Fruit fly (Drosophila melanogaster) whole organism, embryonic: ENCODE measurements around the gene CG34008.

Source experiments
- ATbp ChIP-seq: fragments of 200-800 bp; sonication (Bioruptor generic); optimal IDR thresholded peaks from 2 replicates; lab custom pipeline; 2017; ENCODE audit warnings: missing biosample characterization, mild to moderate bottlenecking, missing genetic modification characterization, missing genetic modification reagents
- C15 ChIP-seq: fragments of 200-800 bp; sonication (Bioruptor generic); IDR thresholded peaks from 3 replicates; pipeline ENCODE4 v1.3.6; 2022; ENCODE audit warnings: missing biosample characterization, missing genetic modification characterization
- CG11695 ChIP-seq: fragments of 200-800 bp; sonication (Bioruptor generic); IDR thresholded peaks from 3 replicates; pipeline ENCODE4 v1.3.6; 2022; ENCODE audit warnings: missing biosample characterization, missing genetic modification characterization
- CG13287 ChIP-seq: fragments of 200-800 bp; sonication (Bioruptor generic); IDR thresholded peaks from 2 replicates; pipeline ENCODE4 v1.3.6; 2022; ENCODE audit warnings: missing biosample characterization, missing genetic modification characterization; ENCODE audit not compliant: partially characterized antibody
- CG16815 ChIP-seq: fragments of 200-800 bp; sonication (Bioruptor generic); optimal IDR thresholded peaks from 3 replicates; lab custom pipeline; 2017; ENCODE audit warnings: missing biosample characterization, mild to moderate bottlenecking, missing genetic modification characterization
- CG17612 ChIP-seq: fragments of 200-800 bp; sonication (Bioruptor generic); IDR thresholded peaks from 2 replicates; pipeline ENCODE4 v1.3.6; 2022; ENCODE audit warnings: missing biosample characterization, missing genetic modification characterization
- CG18262 ChIP-seq: fragments of 200-800 bp; optimal IDR thresholded peaks from 3 replicates; lab custom pipeline; 2019; ENCODE audit warnings: missing biosample characterization, mild to moderate bottlenecking, missing genetic modification characterization, moderate library complexity
- CG18599 ChIP-seq: fragments of 200-800 bp; sonication (Bioruptor generic); optimal IDR thresholded peaks from 3 replicates; lab custom pipeline; 2017; ENCODE audit warnings: missing biosample characterization, missing genetic modification characterization, mild to moderate bottlenecking, moderate library complexity, missing genetic modification reagents
- CG18619 ChIP-seq: fragments of 200-800 bp; sonication (Bioruptor generic); optimal IDR thresholded peaks from 3 replicates; lab custom pipeline; 2017; ENCODE audit warnings: missing biosample characterization, mild to moderate bottlenecking, missing genetic modification characterization
- CG2199 ChIP-seq: fragments of 200-800 bp; sonication (Bioruptor generic); IDR thresholded peaks from 3 replicates; pipeline ENCODE4 v1.3.6; 2022; ENCODE audit warnings: missing biosample characterization, missing genetic modification characterization
- CG30431 ChIP-seq: fragments of 200-800 bp; sonication (Bioruptor generic); optimal IDR thresholded peaks from 2 replicates; lab custom pipeline; 2017; ENCODE audit warnings: missing biosample characterization, missing genetic modification characterization
- CG3407 ChIP-seq: fragments of 200-800 bp; sonication (Bioruptor generic); optimal IDR thresholded peaks from 2 replicates; lab custom pipeline; 2018; ENCODE audit warnings: missing biosample characterization, mild to moderate bottlenecking, missing genetic modification characterization
- CG4360 ChIP-seq: fragments of 200-800 bp; sonication (Bioruptor generic); IDR thresholded peaks from 2 replicates; pipeline ENCODE4 v1.3.6; 2022; ENCODE audit warnings: missing biosample characterization, missing genetic modification characterization
- CG4820 ChIP-seq: fragments of 200-800 bp; sonication (Bioruptor generic); optimal IDR thresholded peaks from 3 replicates; lab custom pipeline; 2016; ENCODE audit warnings: missing biosample characterization, missing genetic modification characterization
- CG7786 ChIP-seq: fragments of 200-800 bp; sonication (Bioruptor generic); optimal IDR thresholded peaks from 2 replicates; lab custom pipeline; 2016; ENCODE audit warnings: missing biosample characterization, missing genetic modification characterization
- D ChIP-seq, 2 experiments: fragments of 200-800 bp in 1 of 2; fragments of >200 bp in 1 of 2; sonication (Bioruptor generic) in 1 of 2; optimal IDR thresholded peaks; 2 replicates in 1 of 2; 3 replicates in 1 of 2; lab custom pipeline; 2017; ENCODE audit warnings: mild to moderate bottlenecking in 1 of 2, missing biosample characterization in 1 of 2, missing genetic modification characterization in 1 of 2, missing genetic modification reagents in 1 of 2
- D19A ChIP-seq: fragments of 200-800 bp; optimal IDR thresholded peaks from 3 replicates; lab custom pipeline; 2019; ENCODE audit warnings: missing biosample characterization, mild to moderate bottlenecking, missing genetic modification characterization, moderate library complexity
- Dad ChIP-seq: fragments of 200-800 bp; sonication (Bioruptor generic); optimal IDR thresholded peaks from 3 replicates; lab custom pipeline; 2016; ENCODE audit warnings: missing biosample characterization, missing genetic modification characterization
- E2f1 ChIP-seq: fragments of 200-800 bp; sonication (Bioruptor generic); IDR thresholded peaks from 2 replicates; pipeline ENCODE4 v1.3.6; 2022; ENCODE audit warnings: missing biosample characterization, missing genetic modification characterization
- Fer2 ChIP-seq: fragments of 200-800 bp; sonication (Bioruptor generic); optimal IDR thresholded peaks from 2 replicates; lab custom pipeline; 2018; ENCODE audit warnings: missing biosample characterization, mild to moderate bottlenecking, missing genetic modification characterization, moderate library complexity
- Lhr ChIP-seq: fragments of 200-800 bp; sonication (Bioruptor generic); optimal IDR thresholded peaks from 3 replicates; lab custom pipeline; 2017; ENCODE audit warnings: mild to moderate bottlenecking, missing biosample characterization, missing genetic modification reagents, missing genetic modification characterization
- Lim3 ChIP-seq: fragments of 200-800 bp; sonication (Bioruptor generic); IDR thresholded peaks from 2 replicates; pipeline ENCODE4 v1.3.6; 2022; ENCODE audit warnings: missing biosample characterization, missing genetic modification characterization
- MBD-R2 ChIP-seq: fragments of 200-800 bp; sonication (Bioruptor generic); IDR thresholded peaks from 2 replicates; pipeline ENCODE4 v1.3.6; 2022; ENCODE audit warnings: missing biosample characterization, missing genetic modification characterization
- Neu2 ChIP-seq: fragments of 200-800 bp; sonication (Bioruptor generic); optimal IDR thresholded peaks from 3 replicates; lab custom pipeline; 2016; ENCODE audit warnings: missing biosample characterization, missing genetic modification characterization, borderline replicate concordance
- Oaz ChIP-seq: fragments of 200-800 bp; sonication (Bioruptor generic); IDR thresholded peaks from 2 replicates; pipeline ENCODE4 v1.3.6; 2022; ENCODE audit warnings: missing biosample characterization, missing genetic modification characterization
- bowl ChIP-seq: fragments of 200-800 bp; sonication (Bioruptor generic); IDR thresholded peaks from 2 replicates; pipeline ENCODE4 v1.3.6; 2022; ENCODE audit warnings: missing biosample characterization, missing genetic modification characterization
- cato ChIP-seq: fragments of 200-800 bp; sonication (Bioruptor generic); optimal IDR thresholded peaks from 2 replicates; lab custom pipeline; 2016; ENCODE audit warnings: missing biosample characterization, missing genetic modification characterization, borderline replicate concordance
- caup ChIP-seq: fragments of 200-800 bp; sonication (Bioruptor generic); optimal IDR thresholded peaks from 3 replicates; lab custom pipeline; 2017; ENCODE audit warnings: missing biosample characterization, mild to moderate bottlenecking, missing genetic modification characterization, moderate library complexity; ENCODE audit not compliant: severe bottlenecking
- chm ChIP-seq: fragments of 200-800 bp; sonication (Bioruptor generic); IDR thresholded peaks from 2 replicates; pipeline ENCODE4 v1.3.6; 2022; ENCODE audit warnings: missing biosample characterization, missing genetic modification characterization
- gfzf ChIP-seq: fragments of 200-800 bp; sonication (Bioruptor generic); optimal IDR thresholded peaks from 2 replicates; lab custom pipeline; 2016; ENCODE audit warnings: missing biosample characterization, mild to moderate bottlenecking, missing genetic modification characterization, moderate library complexity
- lilli ChIP-seq: fragments of 200-800 bp; sonication (Bioruptor generic); optimal IDR thresholded peaks from 3 replicates; lab custom pipeline; 2016; ENCODE audit warnings: missing biosample characterization, missing genetic modification characterization
- mld ChIP-seq: fragments of 200-800 bp; sonication (Bioruptor generic); IDR thresholded peaks from 3 replicates; pipeline ENCODE4 v1.3.6; 2022; ENCODE audit warnings: missing biosample characterization, missing genetic modification characterization; ENCODE audit not compliant: partially characterized antibody
- onecut ChIP-seq: fragments of 200-800 bp; sonication (Bioruptor generic); IDR thresholded peaks from 2 replicates; pipeline ENCODE4 v1.3.6; 2022; ENCODE audit warnings: missing biosample characterization, missing genetic modification characterization
- pan ChIP-seq, 4 experiments: fragments of >200 bp in 3 of 4; fragments of 200-800 bp in 1 of 4; sonication (Bioruptor generic) in 1 of 4; optimal IDR thresholded peaks in 3 of 4; IDR thresholded peaks in 1 of 4; 2 replicates each; pipeline versions ENCODE4 v1.3.6 to Lab custom; 2017 to 2022; ENCODE audit warnings: missing biosample characterization in 2 of 4, missing genetic modification characterization in 2 of 4, mixed read lengths in 1 of 4
- peb ChIP-seq: fragments of 200-800 bp; sonication (Bioruptor generic); IDR thresholded peaks from 2 replicates; pipeline ENCODE4 v1.3.6; 2022; ENCODE audit warnings: missing biosample characterization, missing genetic modification characterization
- rib ChIP-seq: fragments of 200-800 bp; sonication (Bioruptor generic); IDR thresholded peaks from 2 replicates; pipeline ENCODE4 v1.3.6; 2022; ENCODE audit warnings: missing biosample characterization, missing genetic modification characterization
- sc ChIP-seq, 3 experiments: fragments of >200 bp in 2 of 3; fragments of 200-800 bp in 1 of 3; sonication (Bioruptor generic) in 1 of 3; optimal IDR thresholded peaks; 2 replicates in 2 of 3; 3 replicates in 1 of 3; lab custom pipeline; 2017; ENCODE audit warnings: mild to moderate bottlenecking in 1 of 3, missing biosample characterization in 1 of 3, missing genetic modification characterization in 1 of 3, missing genetic modification reagents in 1 of 3
- schlank ChIP-seq: fragments of 200-800 bp; sonication (Bioruptor generic); optimal IDR thresholded peaks from 2 replicates; lab custom pipeline; 2018; ENCODE audit warnings: missing biosample characterization, mild to moderate bottlenecking, missing genetic modification characterization
- sd ChIP-seq: fragments of 200-800 bp; sonication (Bioruptor generic); optimal IDR thresholded peaks from 3 replicates; lab custom pipeline; 2018; ENCODE audit warnings: missing biosample characterization, mild to moderate bottlenecking, missing genetic modification characterization, moderate library complexity
- shn ChIP-seq: fragments of 200-800 bp; sonication (Bioruptor generic); optimal IDR thresholded peaks from 3 replicates; lab custom pipeline; 2016; ENCODE audit warnings: missing biosample characterization, missing genetic modification characterization
- tgo ChIP-seq: fragments of 200-800 bp; sonication (Bioruptor generic); IDR thresholded peaks from 3 replicates; pipeline ENCODE4 v1.3.6; 2022; ENCODE audit warnings: missing biosample characterization, missing genetic modification characterization
- tna ChIP-seq: fragments of 200-800 bp; sonication (Bioruptor generic); IDR thresholded peaks from 2 replicates; pipeline ENCODE4 v1.3.6; 2022; ENCODE audit warnings: missing biosample characterization, missing genetic modification characterization; ENCODE audit not compliant: partially characterized antibody
- trh ChIP-seq: fragments of 200-800 bp; sonication (Bioruptor generic); optimal IDR thresholded peaks from 2 replicates; lab custom pipeline; 2016; ENCODE audit warnings: missing biosample characterization, missing genetic modification characterization
- ttk ChIP-seq: fragments of 200-800 bp; sonication (Bioruptor generic); IDR thresholded peaks from 2 replicates; pipeline ENCODE4 v2.1.2; 2022; ENCODE audit warnings: missing biosample characterization, missing genetic modification characterization
- wek ChIP-seq: fragments of 200-800 bp; sonication (Bioruptor generic); optimal IDR thresholded peaks from 3 replicates; lab custom pipeline; 2018; ENCODE audit warnings: missing biosample characterization, mild to moderate bottlenecking, missing genetic modification characterization, moderate library complexity
- wor ChIP-seq: fragments of 200-800 bp; sonication (Bioruptor generic); IDR thresholded peaks from 2 replicates; pipeline ENCODE4 v1.3.6; 2022; ENCODE audit warnings: missing biosample characterization, missing genetic modification characterization
- zf30C ChIP-seq: fragments of 200-800 bp; sonication (Bioruptor generic); optimal IDR thresholded peaks from 3 replicates; lab custom pipeline; 2018; ENCODE audit warnings: missing biosample characterization, mild to moderate bottlenecking, missing genetic modification characterization

CG34008 gene

dm6 chr3R:20549855-20550603 is 31.3 kb downstream of the CG34008 start (continued):
- TF ChIP-seq Neu2 (no peak), lilli (peak; percentile 81), E2f1 (GFP tag; lab: Robert Waterston, UW) (peak; percentile 75), CG18262 (peak; percentile 91), CG4820 (GFP tag; lab: Kevin White, UChicago) (peak; percentile 86), onecut (GFP tag; lab: Robert Waterston, UW) (peak; percentile 82), CG17612 (GFP tag; lab: Robert Waterston, UW) (peak; percentile 56), peb (GFP tag; lab: Robert Waterston, UW) (peak; percentile 73), Oaz (GFP tag; lab: Robert Waterston, UW) (peak; percentile 69), CG7786 (peak; percentile 37), wek (GFP tag; lab: Kevin White, UChicago) (no peak), MBD-R2 (GFP tag; lab: Robert Waterston, UW) (peak; percentile 62), D (optimal IDR thresholded peaks at IDR 0.05; lab: Kevin White, UChicago) (no peak), D (GFP tag; optimal IDR thresholded peaks at IDR 0.05; lab: Kevin White, UChicago) (peak; percentile 85), rib (GFP tag; lab: Robert Waterston, UW) (peak; percentile 79), chm (GFP tag; lab: Robert Waterston, UW) (peak; percentile 58), CG4360 (peak; percentile 85), CG30431 (GFP tag; lab: Kevin White, UChicago) (peak; percentile 80), Lhr (GFP tag; lab: Kevin White, UChicago) (peak; percentile 65), cato (GFP tag; lab: Kevin White, UChicago) (peak; percentile 83), shn (GFP tag; lab: Kevin White, UChicago) (peak; percentile 21), CG18599 (peak; percentile 92), sc (optimal IDR thresholded peaks at IDR 0.05; lab: Kevin White, UChicago) (no peak), sc (GFP tag; optimal IDR thresholded peaks at IDR 0.05; lab: Kevin White, UChicago) (peak; percentile 84), wor (GFP tag; lab: Robert Waterston, UW) (peak; percentile 77), C15 (peak; percentile 78; the same call in 2 of the 3 replicates), bowl (0 out of 2 replicates have a peak, but pooled peaks have one; percentile 42), pan (optimal IDR thresholded peaks at IDR 0.05; lab: Kevin White, UChicago) (no peak), pan (GFP tag; optimal IDR thresholded peaks at IDR 0.05 in 1 of 2, IDR thresholded peaks at IDR 0.05 in 1 of 2) (peak in 1 of 2 experiments; percentile 77), Dad (no peak), trh (GFP tag; lab: Kevin White, UChicago) (peak; percentile 25), tna (no peak), CG13287 (no peak; the same call in 1 of the 2 replicates), ttk (GFP tag; lab: Robert Waterston, UW) (peak; percentile 77), CG2199 (GFP tag; lab: Robert Waterston, UW) (no peak; the same call in 2 of the 3 replicates), caup (GFP tag; lab: Kevin White, UChicago) (peak; percentile 86), tgo (GFP tag; lab: Robert Waterston, UW) (peak; percentile 89), ATbp (peak; percentile 81), D19A (peak; percentile 84), Lim3 (no peak; the same call in 1 of the 2 replicates), schlank (peak; percentile 49), Fer2 (tag; lab: Kevin White, UChicago) (peak; percentile 78), CG18619 (GFP tag; lab: Kevin White, UChicago) (peak; percentile 86), CG11695 (GFP tag; lab: Robert Waterston, UW) (peak; percentile 80; the same call in 2 of the 3 replicates), zf30C (GFP tag; lab: Kevin White, UChicago) (peak; percentile 97), CG16815 (peak; percentile 87), CG3407 (GFP tag; lab: Kevin White, UChicago) (peak; percentile 75), sd (tag; lab: Kevin White, UChicago) (peak; percentile 60), mld (GFP tag; lab: Robert Waterston, UW) (no peak), gfzf (GFP tag; lab: Kevin White, UChicago) (no peak)
